Fruit fly (Drosophila melanogaster) whole organism, embryonic: ENCODE measurements around the gene yuri.

ENCODE experiments used
- BEAF-32 ChIP-seq: fragments of 200-800 bp; sonication (Bioruptor generic); optimal IDR thresholded peaks from 3 replicates; lab custom pipeline; 2017; ENCODE audit warnings: missing biosample characterization, missing genetic modification characterization, mild to moderate bottlenecking, moderate library complexity, missing genetic modification reagents
- CG1024 ChIP-seq: fragments of 200-800 bp; sonication (Bioruptor generic); IDR thresholded peaks from 2 replicates; pipeline ENCODE4 v1.3.6; 2022; ENCODE audit warnings: missing biosample characterization, missing genetic modification characterization
- CG12391 ChIP-seq: fragments of 200-800 bp; sonication (Bioruptor generic); optimal IDR thresholded peaks from 3 replicates; lab custom pipeline; 2018; ENCODE audit warnings: missing biosample characterization, mild to moderate bottlenecking, missing genetic modification characterization, moderate library complexity
- CG12659 ChIP-seq: fragments of 200-800 bp; sonication (Bioruptor generic); optimal IDR thresholded peaks from 3 replicates; lab custom pipeline; 2017; ENCODE audit warnings: mild to moderate bottlenecking, missing biosample characterization, missing genetic modification reagents, missing genetic modification characterization
- CG13287 ChIP-seq: fragments of 200-800 bp; sonication (Bioruptor generic); IDR thresholded peaks from 2 replicates; pipeline ENCODE4 v1.3.6; 2022; ENCODE audit warnings: missing biosample characterization, missing genetic modification characterization; ENCODE audit not compliant: partially characterized antibody
- CG14710 ChIP-seq: fragments of 200-800 bp; sonication (Bioruptor generic); optimal IDR thresholded peaks from 3 replicates; lab custom pipeline; 2019; ENCODE audit warnings: missing biosample characterization, mild to moderate bottlenecking, missing genetic modification characterization, moderate library complexity
- CG1602 ChIP-seq: fragments of 200-800 bp; sonication (Bioruptor generic); optimal IDR thresholded peaks from 3 replicates; lab custom pipeline; 2016; ENCODE audit warnings: missing biosample characterization, missing genetic modification characterization
- CG17385 ChIP-seq: fragments of 200-800 bp; sonication (Bioruptor generic); optimal IDR thresholded peaks from 3 replicates; lab custom pipeline; 2018; ENCODE audit warnings: missing biosample characterization, mild to moderate bottlenecking, missing genetic modification characterization
- CG17802 ChIP-seq: fragments of 200-800 bp; sonication (Bioruptor generic); optimal IDR thresholded peaks from 2 replicates; lab custom pipeline; 2018; ENCODE audit warnings: missing biosample characterization, mild to moderate bottlenecking, missing genetic modification characterization, moderate library complexity
- CG17829 ChIP-seq: fragments of 200-800 bp; optimal IDR thresholded peaks from 2 replicates; lab custom pipeline; 2019; ENCODE audit warnings: missing biosample characterization, mild to moderate bottlenecking, missing genetic modification characterization, moderate library complexity
- CG2678 ChIP-seq: fragments of 200-800 bp; sonication (Bioruptor generic); optimal IDR thresholded peaks from 3 replicates; lab custom pipeline; 2019; ENCODE audit warnings: missing biosample characterization, mild to moderate bottlenecking, missing genetic modification characterization, moderate library complexity
- CG2712 ChIP-seq: fragments of 200-800 bp; optimal IDR thresholded peaks from 3 replicates; lab custom pipeline; 2019; ENCODE audit warnings: missing biosample characterization, mild to moderate bottlenecking, missing genetic modification characterization, moderate library complexity
- CG30020 ChIP-seq: fragments of 200-800 bp; optimal IDR thresholded peaks from 2 replicates; lab custom pipeline; 2019; ENCODE audit warnings: missing biosample characterization, mild to moderate bottlenecking, missing genetic modification characterization, moderate library complexity
- CG31441 ChIP-seq: fragments of 200-800 bp; sonication (Bioruptor generic); IDR thresholded peaks from 2 replicates; pipeline ENCODE4 v1.3.6; 2022; ENCODE audit warnings: missing biosample characterization, missing genetic modification characterization
- CG3847 ChIP-seq: fragments of 200-800 bp; sonication (Bioruptor generic); IDR thresholded peaks from 2 replicates; pipeline ENCODE4 v1.3.6; 2022; ENCODE audit warnings: missing biosample characterization, missing genetic modification characterization
- CG6854 ChIP-seq: fragments of 200-800 bp; sonication (Bioruptor generic); optimal IDR thresholded peaks from 3 replicates; lab custom pipeline; 2017; ENCODE audit warnings: missing biosample characterization, mild to moderate bottlenecking, missing genetic modification characterization
- CG8290 ChIP-seq, 3 experiments: fragments of 200-800 bp; sonication (Bioruptor generic); optimal IDR thresholded peaks; 2 replicates each; lab custom pipeline; 2016 to 2019; ENCODE audit warnings: missing biosample characterization in 3 of 3, missing genetic modification characterization in 3 of 3, mild to moderate bottlenecking in 2 of 3, moderate library complexity in 1 of 3
- CG9876 ChIP-seq: fragments of 200-800 bp; sonication (Bioruptor generic); optimal IDR thresholded peaks from 2 replicates; lab custom pipeline; 2016; ENCODE audit warnings: missing biosample characterization, missing genetic modification characterization
- CoRest ChIP-seq: fragments of 200-800 bp; sonication (Bioruptor generic); optimal IDR thresholded peaks from 3 replicates; lab custom pipeline; 2018; ENCODE audit warnings: missing biosample characterization, mild to moderate bottlenecking, missing genetic modification characterization, moderate library complexity
- Dll ChIP-seq: fragments of 200-800 bp; sonication (Bioruptor generic); IDR thresholded peaks from 4 replicates; pipeline ENCODE4 v1.3.6; 2022; ENCODE audit warnings: missing biosample characterization, missing genetic modification characterization; ENCODE audit not compliant: partially characterized antibody
- Dp ChIP-seq: fragments of 200-800 bp; sonication (Bioruptor generic); optimal IDR thresholded peaks from 2 replicates; lab custom pipeline; 2018; ENCODE audit warnings: missing biosample characterization, mild to moderate bottlenecking, missing genetic modification characterization, moderate library complexity
- E2f2 ChIP-seq: fragments of 200-800 bp; sonication (Bioruptor generic); IDR thresholded peaks from 2 replicates; pipeline ENCODE4 v1.3.6; 2022; ENCODE audit warnings: missing biosample characterization, missing genetic modification characterization
- Gug ChIP-seq: fragments of 200-800 bp; sonication (Bioruptor generic); IDR thresholded peaks from 4 replicates; pipeline ENCODE4 v1.3.6; 2022; ENCODE audit warnings: missing biosample characterization, missing genetic modification characterization
- HmgZ ChIP-seq: fragments of 200-800 bp; sonication (Bioruptor generic); optimal IDR thresholded peaks from 2 replicates; lab custom pipeline; 2018; ENCODE audit warnings: missing biosample characterization, mild to moderate bottlenecking, missing genetic modification characterization
- Lhr ChIP-seq: fragments of 200-800 bp; sonication (Bioruptor generic); optimal IDR thresholded peaks from 3 replicates; lab custom pipeline; 2017; ENCODE audit warnings: mild to moderate bottlenecking, missing biosample characterization, missing genetic modification reagents, missing genetic modification characterization
- MBD-R2 ChIP-seq: fragments of 200-800 bp; sonication (Bioruptor generic); IDR thresholded peaks from 2 replicates; pipeline ENCODE4 v1.3.6; 2022; ENCODE audit warnings: missing biosample characterization, missing genetic modification characterization
- Nf-YC ChIP-seq: fragments of 200-800 bp; optimal IDR thresholded peaks from 3 replicates; lab custom pipeline; 2019; ENCODE audit warnings: missing biosample characterization, mild to moderate bottlenecking, missing genetic modification characterization, moderate library complexity
- Sry-β ChIP-seq: fragments of 200-800 bp; sonication (Bioruptor generic); optimal IDR thresholded peaks from 2 replicates; lab custom pipeline; 2018; ENCODE audit warnings: missing biosample characterization, mild to moderate bottlenecking, missing genetic modification characterization, moderate library complexity
- YL-1 ChIP-seq: fragments of 200-800 bp; sonication (Bioruptor generic); optimal IDR thresholded peaks from 3 replicates; lab custom pipeline; 2017; ENCODE audit warnings: missing biosample characterization, mild to moderate bottlenecking, missing genetic modification characterization
- crc ChIP-seq: fragments of 200-800 bp; sonication (Bioruptor generic); optimal IDR thresholded peaks from 2 replicates; lab custom pipeline; 2016; ENCODE audit warnings: missing biosample characterization, missing genetic modification characterization
- cwo ChIP-seq: fragments of 200-800 bp; sonication (Bioruptor generic); optimal IDR thresholded peaks from 3 replicates; lab custom pipeline; 2017; ENCODE audit warnings: missing biosample characterization, missing genetic modification characterization, mild to moderate bottlenecking, moderate library complexity, missing genetic modification reagents
- dati ChIP-seq: fragments of 200-800 bp; sonication (Bioruptor generic); IDR thresholded peaks from 2 replicates; pipeline ENCODE4 v1.3.6; 2022; ENCODE audit warnings: missing biosample characterization, missing genetic modification characterization
- dysf ChIP-seq: fragments of 200-800 bp; sonication (Bioruptor generic); IDR thresholded peaks from 3 replicates; pipeline ENCODE4 v1.3.6; 2022; ENCODE audit warnings: missing biosample characterization, missing genetic modification characterization
- grn ChIP-seq: fragments of 200-800 bp; sonication (Bioruptor generic); optimal IDR thresholded peaks from 3 replicates; lab custom pipeline; 2017; ENCODE audit warnings: missing biosample characterization, missing genetic modification characterization
- knrl ChIP-seq: fragments of 200-800 bp; sonication (Bioruptor generic); IDR thresholded peaks from 3 replicates; pipeline ENCODE4 v1.3.6; 2022; ENCODE audit warnings: missing biosample characterization, missing genetic modification characterization; ENCODE audit not compliant: partially characterized antibody
- lab ChIP-seq: fragments of 200-800 bp; sonication (Bioruptor generic); optimal IDR thresholded peaks from 3 replicates; lab custom pipeline; 2017; ENCODE audit warnings: missing biosample characterization, missing genetic modification characterization, mild to moderate bottlenecking, moderate library complexity, missing genetic modification reagents
- nau ChIP-seq: fragments of 200-800 bp; sonication (Bioruptor generic); optimal IDR thresholded peaks from 3 replicates; lab custom pipeline; 2017; ENCODE audit warnings: missing biosample characterization, mild to moderate bottlenecking, missing genetic modification characterization, missing genetic modification reagents
- nmo ChIP-seq: fragments of 200-800 bp; sonication (Bioruptor generic); optimal IDR thresholded peaks from 2 replicates; lab custom pipeline; 2018; ENCODE audit warnings: missing biosample characterization, mild to moderate bottlenecking, missing genetic modification characterization, moderate library complexity
- ranshi ChIP-seq: fragments of 200-800 bp; sonication (Bioruptor generic); IDR thresholded peaks from 2 replicates; pipeline ENCODE4 v1.3.6; 2022; ENCODE audit warnings: missing biosample characterization, missing genetic modification characterization
- row ChIP-seq: fragments of 200-800 bp; sonication (Bioruptor generic); IDR thresholded peaks from 3 replicates; pipeline ENCODE4 v1.3.6; 2022; ENCODE audit warnings: missing biosample characterization, missing genetic modification characterization
- sens ChIP-seq: fragments of 200-800 bp; sonication (Bioruptor generic); peaks from one replicate; lab custom pipeline; 2016; ENCODE audit warnings: missing biosample characterization, missing genetic modification characterization
- slbo ChIP-seq: fragments of 200-800 bp; sonication (Bioruptor generic); IDR thresholded peaks from 2 replicates; pipeline ENCODE4 v1.3.6; 2022; ENCODE audit warnings: missing biosample characterization, missing genetic modification characterization
- slp2 ChIP-seq: fragments of 200-800 bp; sonication (Bioruptor generic); optimal IDR thresholded peaks from 2 replicates; lab custom pipeline; 2016; ENCODE audit warnings: missing biosample characterization, missing genetic modification characterization
- sob ChIP-seq: fragments of 200-800 bp; sonication (Bioruptor generic); IDR thresholded peaks from 2 replicates; pipeline ENCODE4 v1.3.6; 2022; ENCODE audit warnings: missing biosample characterization, missing genetic modification characterization
- sug ChIP-seq: fragments of 200-800 bp; optimal IDR thresholded peaks from 2 replicates; lab custom pipeline; 2019; ENCODE audit warnings: missing biosample characterization, mild to moderate bottlenecking, missing genetic modification characterization, moderate library complexity
- tio ChIP-seq: fragments of 200-800 bp; sonication (Bioruptor generic); optimal IDR thresholded peaks from 2 replicates; lab custom pipeline; 2017; ENCODE audit warnings: missing biosample characterization, missing genetic modification characterization, inconsistent platforms
- trem ChIP-seq: fragments of 200-800 bp; optimal IDR thresholded peaks from 3 replicates; lab custom pipeline; 2019; ENCODE audit warnings: missing biosample characterization, mild to moderate bottlenecking, missing genetic modification characterization, moderate library complexity

yuri gene

dm6 chr2L:15256249-15256648, 8.2 kb downstream of the yuri start, which contains the start of the genes PolD3 and Uxt (continued):
- TF ChIP-seq CG12659 (GFP tag; lab: Kevin White, UChicago), result peak; percentile 32
- TF ChIP-seq HmgZ (tag; lab: Kevin White, UChicago), result peak; percentile 2
- TF ChIP-seq nau (GFP tag; lab: Kevin White, UChicago), result no peak
- peak; percentile 34 for TF ChIP-seq YL-1
- TF ChIP-seq CG1024, result no peak
- TF ChIP-seq row (GFP tag; lab: Robert Waterston, UW), result peak; percentile 78
- peak; percentile 57 for TF ChIP-seq nmo (GFP tag; lab: Kevin White, UChicago)
- TF ChIP-seq Dp (GFP tag; lab: Kevin White, UChicago), result peak; percentile 66
- no peak for TF ChIP-seq slp2 (GFP tag; lab: Kevin White, UChicago)
- peak; percentile 11 for TF ChIP-seq CG2712 (tag; lab: Kevin White, UChicago)
- TF ChIP-seq E2f2 (GFP tag; lab: Robert Waterston, UW), result peak; percentile 69
- 0 out of 2 replicates have a peak, but pooled peaks have one; percentile 12 for TF ChIP-seq CG31441 (GFP tag; lab: Robert Waterston, UW)
- TF ChIP-seq grn (GFP tag; lab: Kevin White, UChicago), result peak; percentile 60
- TF ChIP-seq CG12391 (tag; lab: Kevin White, UChicago), result peak; percentile 7
- peak; percentile 36 for TF ChIP-seq CG30020 (tag; lab: Kevin White, UChicago)
- TF ChIP-seq BEAF-32 (GFP tag; lab: Kevin White, UChicago), result peak; percentile 52
- no peak for TF ChIP-seq CG6854 (GFP tag; lab: Kevin White, UChicago)
- TF ChIP-seq CG14710 (tag; lab: Kevin White, UChicago), result peak; percentile 38
- TF ChIP-seq trem (tag; lab: Kevin White, UChicago), result peak; percentile 98
- TF ChIP-seq MBD-R2 (GFP tag; lab: Robert Waterston, UW), result peak; percentile 76
- TF ChIP-seq Sry-β (GFP tag; lab: Kevin White, UChicago), result peak; percentile 90
- TF ChIP-seq Dll, result peak; percentile 64; the same call in 1 of the 4 replicates
- no peak for TF ChIP-seq Lhr
- TF ChIP-seq CG3847, result peak; percentile 27; the same call in 1 of the 2 replicates
- peak; percentile 7 for TF ChIP-seq Nf-YC (tag; lab: Kevin White, UChicago)
- TF ChIP-seq sug (tag; lab: Kevin White, UChicago), result peak; percentile 3
- TF ChIP-seq CG13287 (GFP tag; lab: Robert Waterston, UW), result peak; percentile 60
- peak; percentile 94 for TF ChIP-seq CG17385 (GFP tag; lab: Kevin White, UChicago)
- 0 out of 3 replicates have a peak, but pooled peaks have one; percentile 16 for TF ChIP-seq knrl
- TF ChIP-seq CG17829 (tag; lab: Kevin White, UChicago), result peak; percentile 31

DNA sequence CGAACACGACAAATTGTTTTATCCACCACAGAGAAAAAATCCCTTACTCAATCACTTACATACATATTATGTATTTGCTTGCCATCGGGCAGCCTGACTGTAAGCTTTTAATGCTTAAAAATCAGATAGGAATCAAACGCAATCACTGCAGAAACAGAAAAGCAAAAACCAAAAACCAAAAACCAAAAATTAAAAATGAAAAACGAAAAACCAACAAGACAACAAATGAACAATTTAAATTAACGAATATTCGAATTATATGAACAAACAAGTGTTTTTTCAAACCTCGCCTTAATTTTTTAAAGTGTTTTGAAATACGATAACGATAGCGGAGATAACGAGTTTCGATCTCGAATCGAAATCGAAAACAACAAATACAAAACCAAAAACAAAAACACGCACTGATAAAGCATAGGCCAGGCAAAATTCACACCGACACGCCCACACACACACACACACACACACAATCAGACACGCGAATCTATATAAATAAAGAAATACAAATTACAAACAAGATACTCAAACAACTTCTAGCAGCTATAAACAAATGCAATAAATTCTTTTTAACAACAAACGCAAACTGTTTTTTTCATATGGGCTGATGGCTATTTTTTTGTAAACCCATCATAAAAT, 10.1 kb downstream of the yuri start:
- TF ChIP-seq dysf (GFP tag; lab: Robert Waterston, UW), result peak; percentile 77; the same call in 2 of the 3 replicates
- peak; percentile 16 for TF ChIP-seq sug (tag; lab: Kevin White, UChicago)
- peak; percentile 51 for TF ChIP-seq cwo (GFP tag; lab: Kevin White, UChicago)
- peak; percentile 60 for TF ChIP-seq CG12391 (tag; lab: Kevin White, UChicago)
- TF ChIP-seq dati (GFP tag; lab: Robert Waterston, UW), result 0 out of 2 replicates have a peak, but pooled peaks have one; percentile 30
- TF ChIP-seq ranshi (GFP tag; lab: Robert Waterston, UW), result peak; percentile 46; the same call in 1 of the 2 replicates
- peak; percentile 61 for TF ChIP-seq slbo
- TF ChIP-seq lab (GFP tag; lab: Kevin White, UChicago), result peak; percentile 71
- TF ChIP-seq CG9876 (GFP tag; lab: Kevin White, UChicago), result peak; percentile 36
- peak; percentile 64 for TF ChIP-seq nmo (GFP tag; lab: Kevin White, UChicago)
- peak; percentile 63; the same call in 1 of the 2 replicates for TF ChIP-seq sob
- TF ChIP-seq CG1602 (GFP tag; lab: Kevin White, UChicago), result no peak
- peak; percentile 23; the same call in 1 of the 2 replicates for TF ChIP-seq CG3847
- TF ChIP-seq tio, result peak; percentile 35
- peak; percentile 10 for TF ChIP-seq CG17802
- TF ChIP-seq crc (GFP tag; lab: Kevin White, UChicago), result peak; percentile 24
- 0 out of 4 replicates have a peak, but pooled peaks have one; percentile 9 for TF ChIP-seq Gug (GFP tag; lab: Robert Waterston, UW)
- peak; percentile 72 for TF ChIP-seq CG2678
- TF ChIP-seq sens (GFP tag; lab: Kevin White, UChicago), result peak; percentile 92
- TF ChIP-seq CG8290 (GFP tag; optimal IDR thresholded peaks at IDR 0.05; lab: Kevin White, UChicago), result no peak
- TF ChIP-seq CG8290 (tag; optimal IDR thresholded peaks at IDR 0.05; lab: Kevin White, UChicago), result no peak
- TF ChIP-seq CoRest, result peak; percentile 19
